Worm (Caenorhabditis elegans): Measurements from ENCODE around the gene Y59H11AM.4.
A peak's percentile ranks its signal among the peaks of the same experiment; 100 is the strongest.

DNA sequence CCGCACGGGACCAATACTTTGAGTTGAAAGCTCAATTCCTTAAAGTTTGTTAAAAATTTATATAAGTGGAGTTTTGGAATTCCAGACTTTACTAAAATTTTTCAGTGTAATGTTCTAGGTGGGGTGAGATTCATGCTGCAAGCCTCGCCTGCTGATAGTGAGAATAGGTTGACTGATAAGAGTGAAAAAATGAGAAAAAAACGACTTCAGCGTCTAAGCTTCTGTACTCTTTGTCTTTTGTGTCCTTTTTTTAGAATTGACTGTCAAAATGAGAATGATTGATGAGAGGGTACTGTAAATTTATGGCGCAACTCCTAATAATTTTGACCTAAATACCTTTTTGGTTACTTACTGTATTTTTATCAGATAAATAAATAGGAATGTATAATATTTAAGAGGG, 36.0 kb downstream of the Y59H11AM.4 start:
- TF ChIP-seq F37D6.2 (tag; optimal IDR thresholded peaks at IDR 0.05) (no peak), aha-1 (tag) (no peak), sdz-12 (GFP tag; optimal IDR thresholded peaks at IDR 0.05) (no peak), nhr-76 (tag; optimal IDR thresholded peaks at IDR 0.05) (no peak), madf-9 (GFP tag; conservative IDR thresholded peaks at IDR 0.05) (no peak), unc-62 (GFP tag; optimal IDR thresholded peaks at IDR 0.05 in 1 of 2) (no peak), unc-62 (tag; optimal IDR thresholded peaks at IDR 0.05) (no peak), ces-1 (GFP tag; optimal IDR thresholded peaks at IDR 0.05) (no peak), dmd-6 (GFP tag; IDR thresholded peaks at IDR 0.05) (peak; percentile 53)
